Worm (Caenorhabditis elegans) whole organism, L1 larva: ENCODE data around the gene str-130.

Experiments
- lin-35 ChIP-seq, 2 experiments: fragments of 150-350 bp; optimal IDR thresholded peaks; 2 replicates each; lab custom pipeline; 2014; ENCODE audit warnings: missing biosample characterization in 2 of 2, missing genetic modification characterization in 2 of 2, missing genetic modification reagents in 2 of 2
- lin-39 ChIP-seq: fragments of 150-350 bp; optimal IDR thresholded peaks from 2 replicates; lab custom pipeline; 2014; ENCODE audit warnings: missing biosample characterization, missing genetic modification reagents, missing genetic modification characterization
- mep-1 ChIP-seq: fragments of 150-350 bp; optimal IDR thresholded peaks from 2 replicates; lab custom pipeline; 2014; ENCODE audit warnings: missing biosample characterization, missing genetic modification characterization
- nhr-77 ChIP-seq: fragments of 150-350 bp; optimal IDR thresholded peaks from 2 replicates; lab custom pipeline; 2014; ENCODE audit warnings: missing biosample characterization, missing genetic modification characterization
- unc-62 ChIP-seq: fragments of 150-350 bp; optimal IDR thresholded peaks from 2 replicates; lab custom pipeline; 2014; ENCODE audit warnings: missing biosample characterization, missing genetic modification reagents, missing genetic modification characterization
- unc-98 ChIP-seq: fragments of 200-800 bp; sonication (Bioruptor generic); IDR thresholded peaks from 2 replicates; pipeline ENCODE4 v1.3.6; 2022; ENCODE audit warnings: missing genetic modification characterization, missing compliant biosample characterization
- zag-1 ChIP-seq: fragments of 150-350 bp; optimal IDR thresholded peaks from 2 replicates; lab custom pipeline; 2014; ENCODE audit warnings: missing biosample characterization, missing genetic modification characterization

DNA sequence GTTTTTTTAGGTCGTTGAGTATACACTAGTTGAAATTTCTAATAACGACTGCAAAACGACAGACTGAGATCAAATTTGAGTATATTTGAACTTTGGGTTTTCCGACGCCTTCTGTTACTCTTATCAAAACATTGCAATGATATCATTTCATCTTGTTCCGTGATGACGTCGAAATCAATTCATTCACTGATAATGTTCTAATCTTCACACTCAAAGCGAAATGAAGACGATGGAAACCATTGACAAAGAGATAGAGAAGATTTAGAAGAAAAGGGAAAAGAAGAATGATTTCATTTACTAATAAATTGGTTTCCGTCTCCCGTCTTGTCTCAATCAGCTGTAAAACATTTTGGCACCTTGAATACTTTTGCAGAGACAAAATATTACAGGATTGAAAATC, 17.3 kb downstream of the str-130 start:
- TF ChIP-seq lin-35 (GFP tag; optimal IDR thresholded peaks at IDR 0.05; lab: Kevin White, UChicago) (no peak), unc-62 (GFP tag; lab: Kevin White, UChicago) (no peak), zag-1 (tag; lab: Kevin White, UChicago) (no peak), unc-98 (GFP tag; lab: Robert Waterston, UW) (no peak), mep-1 (tag; lab: Kevin White, UChicago) (no peak), nhr-77 (no peak), lin-39 (tag; lab: Kevin White, UChicago) (no peak)
